Fruit fly (Drosophila melanogaster) whole organism, embryonic: Measurements from ENCODE around the gene CG8564.

Source experiments
- CG10979 ChIP-seq: fragments of 200-800 bp; sonication (Bioruptor generic); optimal IDR thresholded peaks from 2 replicates; lab custom pipeline; 2018; ENCODE audit warnings: missing biosample characterization, mild to moderate bottlenecking, missing genetic modification characterization, moderate library complexity
- Sry-β ChIP-seq: fragments of 200-800 bp; sonication (Bioruptor generic); optimal IDR thresholded peaks from 2 replicates; lab custom pipeline; 2018; ENCODE audit warnings: missing biosample characterization, mild to moderate bottlenecking, missing genetic modification characterization, moderate library complexity
- shn ChIP-seq: fragments of 200-800 bp; sonication (Bioruptor generic); optimal IDR thresholded peaks from 3 replicates; lab custom pipeline; 2016; ENCODE audit warnings: missing biosample characterization, missing genetic modification characterization

- no peak for TF ChIP-seq shn
- TF ChIP-seq CG10979 (tag; lab: Kevin White, UChicago): no peak
- TF ChIP-seq Sry-β (GFP tag; lab: Kevin White, UChicago): no peak
Measured at dm6 chr3L:7339216-7339742, 48.4 kb downstream of the CG8564 start, which contains the start of the genes lark and eco.
